Fruit fly (Drosophila melanogaster): Measurements from ENCODE around the gene CG42258.

CG42258 gene

dm6 chrX:12473953-12474468 is 10.7 kb downstream of the CG42258 start:
- TF ChIP-seq pan (optimal IDR thresholded peaks at IDR 0.05) = no peak
- no peak for TF ChIP-seq Mio (GFP tag; optimal IDR thresholded peaks at IDR 0.05)
- peak; percentile 63 for TF ChIP-seq OdsH (GFP tag; optimal IDR thresholded peaks at IDR 0.05)
- peak; percentile 43 for TF ChIP-seq dmrt93B (GFP tag; optimal IDR thresholded peaks at IDR 0.05)
- no peak for TF ChIP-seq jim (GFP tag; optimal IDR thresholded peaks at IDR 0.05)
- TF ChIP-seq dl (GFP tag; optimal IDR thresholded peaks at IDR 0.05; ENCODE audit: insufficient read depth in 1 of 2, partially characterized antibody in 2 of 2) = no peak
- peak; percentile 70 for TF ChIP-seq Sp1 (GFP tag; optimal IDR thresholded peaks at IDR 0.05)
- no peak for TF ChIP-seq tai (GFP tag; optimal IDR thresholded peaks at IDR 0.05)
- no peak for TF ChIP-seq CrebA (GFP tag; optimal IDR thresholded peaks at IDR 0.05; ENCODE audit: borderline replicate concordance)
- TF ChIP-seq Abd-B (GFP tag; optimal IDR thresholded peaks at IDR 0.05) = no peak
- peak; percentile 46 for TF ChIP-seq psq (GFP tag; optimal IDR thresholded peaks at IDR 0.05)
- no peak for TF ChIP-seq Myc (optimal IDR thresholded peaks at IDR 0.05)
- peak; percentile 52 for TF ChIP-seq h (GFP tag; optimal IDR thresholded peaks at IDR 0.05)
- TF ChIP-seq fru (GFP tag; optimal IDR thresholded peaks at IDR 0.05) = peak; percentile 44
- no peak for TF ChIP-seq sage (GFP tag; optimal IDR thresholded peaks at IDR 0.05)
- TF ChIP-seq N (GFP tag; optimal IDR thresholded peaks at IDR 0.05) = no peak
- peak in 1 of 2 experiments; percentile 63 for TF ChIP-seq foxo (GFP tag; optimal IDR thresholded peaks at IDR 0.05)
- TF ChIP-seq CG32264 (GFP tag; optimal IDR thresholded peaks at IDR 0.05) = no peak
- TF ChIP-seq HLH106 (tag; optimal IDR thresholded peaks at IDR 0.05) = peak; percentile 79
- no peak for TF ChIP-seq dsf (GFP tag; optimal IDR thresholded peaks at IDR 0.05; ENCODE audit: borderline replicate concordance)
- TF ChIP-seq ey (GFP tag; optimal IDR thresholded peaks at IDR 0.05) = peak; percentile 45
- no peak for TF ChIP-seq Jra (GFP tag; optimal IDR thresholded peaks at IDR 0.05)
- peak; percentile 5 for TF ChIP-seq Hnf4 (GFP tag; optimal IDR thresholded peaks at IDR 0.05)
- TF ChIP-seq rgr (GFP tag; optimal IDR thresholded peaks at IDR 0.05) = peak; percentile 48
- no peak for TF ChIP-seq Rel (GFP tag; optimal IDR thresholded peaks at IDR 0.05)
- peak; percentile 37 for TF ChIP-seq Rel (tag; optimal IDR thresholded peaks at IDR 0.05)
- no peak for TF ChIP-seq GATAd (GFP tag; optimal IDR thresholded peaks at IDR 0.05)

- TF ChIP-seq CG9705 (GFP tag; optimal IDR thresholded peaks at IDR 0.05) (no peak), Myc (optimal IDR thresholded peaks at IDR 0.05) (peak; percentile 25), h (GFP tag; optimal IDR thresholded peaks at IDR 0.05) (peak; percentile 63)
Observed at dm6 chrX:12480282-12480681, 17.0 kb downstream of the CG42258 start.

- TF ChIP-seq GATAd (GFP tag; optimal IDR thresholded peaks at IDR 0.05) (no peak), N (GFP tag; optimal IDR thresholded peaks at IDR 0.05) (no peak), jim (GFP tag; optimal IDR thresholded peaks at IDR 0.05) (no peak), fru (GFP tag; optimal IDR thresholded peaks at IDR 0.05) (no peak), woc (GFP tag; optimal IDR thresholded peaks at IDR 0.05) (no peak), dmrt93B (GFP tag; optimal IDR thresholded peaks at IDR 0.05) (no peak), brk (GFP tag; optimal IDR thresholded peaks at IDR 0.05) (no peak)
Observed at dm6 chrX:12486294-12487020, 23.1 kb downstream of the CG42258 start, which contains the start of gene Cpr11A. Cpr11A (plus strand) TSS chrX:12486970.

dm6 chrX:12487485-12487884 is 24.2 kb downstream of the CG42258 start:
- no peak for TF ChIP-seq Dif (GFP tag; optimal IDR thresholded peaks at IDR 0.05; ENCODE audit: partially characterized antibody)
- no peak for TF ChIP-seq sv (GFP tag; optimal IDR thresholded peaks at IDR 0.05)

- TF ChIP-seq Vsx2 (GFP tag; optimal IDR thresholded peaks at IDR 0.05; ENCODE audit: partially characterized antibody) = no peak
- TF ChIP-seq psq (GFP tag; optimal IDR thresholded peaks at IDR 0.05) = no peak
- no peak for TF ChIP-seq rgr (GFP tag; optimal IDR thresholded peaks at IDR 0.05)
- TF ChIP-seq Dfd (GFP tag; optimal IDR thresholded peaks at IDR 0.05) = no peak
- no peak for TF ChIP-seq pan (optimal IDR thresholded peaks at IDR 0.05)
- no peak for TF ChIP-seq brk (GFP tag; optimal IDR thresholded peaks at IDR 0.05)
- no peak for TF ChIP-seq Myc (optimal IDR thresholded peaks at IDR 0.05)
- no peak for TF ChIP-seq Hnf4 (GFP tag; optimal IDR thresholded peaks at IDR 0.05)
- TF ChIP-seq CG32264 (GFP tag; optimal IDR thresholded peaks at IDR 0.05) = no peak
- TF ChIP-seq sage (GFP tag; optimal IDR thresholded peaks at IDR 0.05) = no peak
- TF ChIP-seq tai (GFP tag; optimal IDR thresholded peaks at IDR 0.05) = no peak
- TF ChIP-seq Mio (GFP tag; optimal IDR thresholded peaks at IDR 0.05) = no peak
- no peak for TF ChIP-seq fru (GFP tag; optimal IDR thresholded peaks at IDR 0.05)
- TF ChIP-seq Abd-B (GFP tag; optimal IDR thresholded peaks at IDR 0.05) = no peak
- TF ChIP-seq Hr83 (GFP tag; optimal IDR thresholded peaks at IDR 0.05; ENCODE audit: poor library complexity, severe bottlenecking) = no peak
- TF ChIP-seq Dif (GFP tag; optimal IDR thresholded peaks at IDR 0.05; ENCODE audit: partially characterized antibody) = no peak
- TF ChIP-seq br (GFP tag; optimal IDR thresholded peaks at IDR 0.05) = no peak
- no peak for TF ChIP-seq foxo (GFP tag; optimal IDR thresholded peaks at IDR 0.05)
Observed at dm6 chrX:12489991-12490390, 26.7 kb downstream of the CG42258 start, which contains the start of gene Lsp1alpha. Lsp1alpha (plus strand) TSS chrX:12490291.

Data from whole organism, wandering third instar larva.